Worm (Caenorhabditis elegans): ENCODE measurements around the gene H11L12.1.

H11L12.1 gene

ce11 chrX:17683698-17684097 lies 27.8 kb downstream of the H11L12.1 start:
- no peak for TF ChIP-seq nhr-25 (tag; optimal IDR thresholded peaks at IDR 0.05)
- TF ChIP-seq nhr-23 (tag; optimal IDR thresholded peaks at IDR 0.05): peak; percentile 31

ce11 chrX:17682280-17682679 lies 29.2 kb downstream of the H11L12.1 start:
- TF ChIP-seq nhr-23 (tag; optimal IDR thresholded peaks at IDR 0.05) (peak; percentile 38), lsy-12 (tag; optimal IDR thresholded peaks at IDR 0.05) (no peak), aly-2 (tag; optimal IDR thresholded peaks at IDR 0.05) (no peak), hmg-11 (tag; optimal IDR thresholded peaks at IDR 0.05) (no peak), nhr-43 (tag; optimal IDR thresholded peaks at IDR 0.05; ENCODE audit: poor library complexity, severe bottlenecking) (no peak)

ce11 chrX:17681534-17681933 lies 30.0 kb downstream of the H11L12.1 start:
- TF ChIP-seq ceh-16 (tag; optimal IDR thresholded peaks at IDR 0.05): no peak
- peak; percentile 63 for TF ChIP-seq pqm-1 (tag; optimal IDR thresholded peaks at IDR 0.05)

- TF ChIP-seq R02D3.7 (tag; optimal IDR thresholded peaks at IDR 0.05) (no peak), fkh-2 (tag; optimal IDR thresholded peaks at IDR 0.05) (no peak), snpc-4 (tag; optimal IDR thresholded peaks at IDR 0.05) (no peak), mml-1 (tag; optimal IDR thresholded peaks at IDR 0.05) (no peak), nhr-25 (tag; optimal IDR thresholded peaks at IDR 0.05) (no peak), ceh-16 (tag; optimal IDR thresholded peaks at IDR 0.05) (no peak), pqm-1 (tag; optimal IDR thresholded peaks at IDR 0.05) (no peak), pha-4 (tag; optimal IDR thresholded peaks at IDR 0.05) (no peak), nhr-28 (tag; optimal IDR thresholded peaks at IDR 0.05) (no peak), egl-27 (tag; optimal IDR thresholded peaks at IDR 0.05) (no peak), nfya-1 (tag; optimal IDR thresholded peaks at IDR 0.05; ENCODE audit: insufficient read depth) (no peak)
These were observed 34.8 kb downstream of the H11L12.1 start for ce11 chrX:17676679-17677078.

ce11 chrX:17675727-17676126 lies 35.8 kb downstream of the H11L12.1 start:
- TF ChIP-seq lin-15B (tag; optimal IDR thresholded peaks at IDR 0.05) (no peak), lsy-12 (tag; optimal IDR thresholded peaks at IDR 0.05) (no peak), eor-1 (tag; optimal IDR thresholded peaks at IDR 0.05) (no peak), skn-1 (tag; optimal IDR thresholded peaks at IDR 0.05) (no peak), ceh-9 (tag; optimal IDR thresholded peaks at IDR 0.05) (no peak), nhr-25 (tag; optimal IDR thresholded peaks at IDR 0.05) (no peak)

- TF ChIP-seq tbx-2 (tag; optimal IDR thresholded peaks at IDR 0.05) (no peak), nhr-237 (tag; optimal IDR thresholded peaks at IDR 0.05) (no peak), snpc-4 (tag; optimal IDR thresholded peaks at IDR 0.05) (no peak), eor-1 (tag; optimal IDR thresholded peaks at IDR 0.05) (no peak)
These were observed 37.2 kb downstream of the H11L12.1 start for ce11 chrX:17674313-17674712.

- TF ChIP-seq pha-4 (tag; optimal IDR thresholded peaks at IDR 0.05) (no peak), snpc-4 (tag; optimal IDR thresholded peaks at IDR 0.05) (no peak), R02D3.7 (tag; optimal IDR thresholded peaks at IDR 0.05) (no peak), jun-1 (tag; optimal IDR thresholded peaks at IDR 0.05) (no peak), sea-2 (GFP tag; optimal IDR thresholded peaks at IDR 0.05) (no peak), ceh-16 (tag; optimal IDR thresholded peaks at IDR 0.05) (no peak), ztf-11 (tag; optimal IDR thresholded peaks at IDR 0.05) (no peak), pqm-1 (tag; optimal IDR thresholded peaks at IDR 0.05) (no peak), zag-1 (tag; optimal IDR thresholded peaks at IDR 0.05) (no peak), mml-1 (tag; optimal IDR thresholded peaks at IDR 0.05) (no peak)
These were observed 39.2 kb downstream of the H11L12.1 start for ce11 chrX:17672256-17672655.

ce11 chrX:17670379-17671077 lies 41.0 kb downstream of the H11L12.1 start, which contains the start of gene T23E7.2:
Gene T23E7.2, plus strand, starts transcription at chrX:17671027.
- TF ChIP-seq egl-5 (tag; optimal IDR thresholded peaks at IDR 0.05) (no peak), lin-39 (tag; optimal IDR thresholded peaks at IDR 0.05) (peak; percentile 20), nhr-76 (tag; optimal IDR thresholded peaks at IDR 0.05) (no peak), nhr-28 (tag; optimal IDR thresholded peaks at IDR 0.05) (no peak)
